Fruit fly (Drosophila melanogaster): ENCODE results near the gene CG10747.

DNA sequence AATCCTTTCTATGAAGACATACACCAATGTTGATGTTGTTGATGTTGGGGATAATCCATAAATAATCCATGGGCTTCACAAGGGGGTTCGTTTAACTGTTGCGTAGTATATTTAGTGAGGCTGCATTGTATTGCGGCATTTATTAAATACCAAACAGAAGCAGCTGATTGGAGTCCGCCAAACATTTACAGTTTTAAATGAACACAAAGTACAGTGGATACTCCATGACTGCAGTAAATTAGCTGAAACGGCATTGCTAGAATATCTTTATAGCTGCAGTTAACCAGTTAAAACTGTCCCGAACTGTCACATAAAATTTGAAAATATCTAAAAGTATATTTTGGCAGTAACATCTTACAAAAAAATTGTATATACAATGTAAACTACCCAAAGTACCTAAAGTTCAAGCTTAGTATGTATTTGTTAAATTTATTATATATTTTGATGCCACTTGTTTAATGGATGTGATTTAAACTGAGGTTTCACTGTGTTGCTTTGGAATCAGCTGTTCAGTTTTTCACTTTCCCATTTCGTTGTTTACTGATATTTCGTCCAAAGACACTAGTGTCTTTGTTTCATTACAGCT, at the start of gene CG10747, which contains the start of gene Pyroxd1:
- peak; percentile 98 for TF ChIP-seq D1 (tag; optimal IDR thresholded peaks at IDR 0.05)
- peak; percentile 98 for TF ChIP-seq CG17806 (tag; optimal IDR thresholded peaks at IDR 0.05)
- peak; percentile 99 for TF ChIP-seq Pif1A (GFP tag; optimal IDR thresholded peaks at IDR 0.05)
